Worm (Caenorhabditis elegans) whole organism, early embryonic: ENCODE measurements around the gene bnc-1.

ENCODE experiments used
- ama-1 ChIP-seq: fragments of 150-350 bp; optimal IDR thresholded peaks from 2 replicates; lab custom pipeline; 2014
- ceh-13 ChIP-seq: fragments of 200-800 bp; sonication (Bioruptor generic); optimal IDR thresholded peaks from 2 replicates; lab custom pipeline; 2018; ENCODE audit warnings: mild to moderate bottlenecking, missing genetic modification characterization, missing compliant biosample characterization
- ets-7 ChIP-seq: sonication (generic microtip); optimal IDR thresholded peaks from 2 replicates; lab custom pipeline; 2016; ENCODE audit warnings: missing genotype, missing genetic modification characterization, missing compliant biosample characterization
- flt-1 ChIP-seq: fragments of 200-800 bp; sonication (Bioruptor generic); IDR thresholded peaks from 2 replicates; pipeline ENCODE4 v1.3.6; 2022; ENCODE audit warnings: missing genetic modification characterization, missing compliant biosample characterization
- hmg-4 ChIP-seq: fragments of 200-800 bp; sonication (Bioruptor generic); optimal IDR thresholded peaks from 2 replicates; lab custom pipeline; 2018; ENCODE audit warnings: mild to moderate bottlenecking, missing genetic modification characterization, missing compliant biosample characterization
- hnd-1 ChIP-seq: sonication (generic microtip); optimal IDR thresholded peaks from 2 replicates; lab custom pipeline; 2016; ENCODE audit warnings: missing genetic modification characterization, missing compliant biosample characterization
- sea-1 ChIP-seq: fragments of 200-800 bp; sonication (Bioruptor generic); conservative IDR thresholded peaks from 2 replicates; pipeline ENCODE4 v1.3.6; 2022; ENCODE audit warnings: missing genetic modification characterization, missing compliant biosample characterization
- tbx-11 ChIP-seq: fragments of 200-800 bp; sonication (Bioruptor generic); IDR thresholded peaks from 2 replicates; pipeline ENCODE4 v1.3.6; 2022; ENCODE audit warnings: missing genetic modification characterization, missing compliant biosample characterization
- tra-4 ChIP-seq: sonication (generic microtip); optimal IDR thresholded peaks from 2 replicates; lab custom pipeline; 2017; ENCODE audit warnings: missing genetic modification characterization, missing compliant biosample characterization

ce11 chrV:12307011-12307540 lies 30.2 kb upstream of the bnc-1 start, which contains the start of gene srg-45:
- no peak for TF ChIP-seq ama-1 (lab: Kevin White, UChicago)
- no peak for TF ChIP-seq ets-7
- no peak for TF ChIP-seq tra-4
- TF ChIP-seq ceh-13 (GFP tag; lab: Kevin White, UChicago), result no peak
- no peak for TF ChIP-seq flt-1 (GFP tag; lab: Robert Waterston, UW)
- no peak for TF ChIP-seq tbx-11 (GFP tag; lab: Robert Waterston, UW)
- no peak for TF ChIP-seq sea-1 (GFP tag; lab: Robert Waterston, UW)
- TF ChIP-seq hnd-1, result no peak
- no peak for TF ChIP-seq hmg-4 (GFP tag; lab: Kevin White, UChicago)
